Worm (Caenorhabditis elegans) whole organism, L1 larva: ENCODE data around the gene W07G4.5.

Experiments used
- C04F5.9 ChIP-seq: sonication (generic microtip); optimal IDR thresholded peaks from 2 replicates; lab custom pipeline; 2016; ENCODE audit warnings: missing genetic modification characterization, missing compliant biosample characterization
- C16A3.4 ChIP-seq: fragments of 150-350 bp; optimal IDR thresholded peaks from 2 replicates; lab custom pipeline; 2014; ENCODE audit warnings: missing biosample characterization, missing genetic modification characterization
- C34B4.2 ChIP-seq: sonication (generic microtip); optimal IDR thresholded peaks from 2 replicates; lab custom pipeline; 2017; ENCODE audit warnings: mild to moderate bottlenecking, missing genetic modification characterization, missing compliant biosample characterization
- F16B12.6 ChIP-seq: fragments of 150-350 bp; optimal IDR thresholded peaks from 2 replicates; lab custom pipeline; 2014; ENCODE audit warnings: missing biosample characterization, missing genetic modification characterization
- aha-1 ChIP-seq: fragments of 150-350 bp; optimal IDR thresholded peaks from 2 replicates; lab custom pipeline; 2014; ENCODE audit warnings: missing biosample characterization, missing genetic modification characterization
- aly-2 ChIP-seq: fragments of 150-350 bp; optimal IDR thresholded peaks from 2 replicates; lab custom pipeline; 2014; ENCODE audit warnings: missing biosample characterization, missing genetic modification characterization
- ama-1 ChIP-seq: fragments of 150-350 bp; optimal IDR thresholded peaks from 2 replicates; lab custom pipeline; 2014
- blmp-1 ChIP-seq: fragments of 150-350 bp; optimal IDR thresholded peaks from 2 replicates; lab custom pipeline; 2014; ENCODE audit warnings: missing biosample characterization, missing genetic modification characterization
- ceh-63 ChIP-seq: fragments of 200-800 bp; sonication (Bioruptor generic); optimal IDR thresholded peaks from 2 replicates; lab custom pipeline; 2018; ENCODE audit warnings: mild to moderate bottlenecking, missing genetic modification characterization, missing compliant biosample characterization
- ceh-82 ChIP-seq, 3 experiments: fragments of 150-350 bp in 1 of 3; sonication (generic microtip) in 2 of 3; optimal IDR thresholded peaks; 2 replicates each; lab custom pipeline; 2014 to 2017; ENCODE audit warnings: missing biosample characterization in 3 of 3, missing genetic modification characterization in 3 of 3
- ceh-90 ChIP-seq: sonication (generic microtip); optimal IDR thresholded peaks from 2 replicates; lab custom pipeline; 2016; ENCODE audit warnings: missing genetic modification characterization, missing compliant biosample characterization
- dsc-1 ChIP-seq: sonication (generic microtip); optimal IDR thresholded peaks from 2 replicates; lab custom pipeline; 2016; ENCODE audit warnings: mild to moderate bottlenecking, missing genetic modification characterization, missing compliant biosample characterization
- efl-1 ChIP-seq, 4 experiments: fragments of 150-350 bp; optimal IDR thresholded peaks in 3 of 4; peaks in 1 of 4; 1 replicate in 1 of 4; 2 replicates in 3 of 4; lab custom pipeline; 2014; ENCODE audit warnings: missing biosample characterization in 2 of 4, missing genetic modification characterization in 2 of 4, missing genetic modification reagents in 2 of 4
- elt-2 ChIP-seq: sonication (generic microtip); optimal IDR thresholded peaks from 2 replicates; lab custom pipeline; 2016; ENCODE audit warnings: missing genetic modification characterization, mild to moderate bottlenecking, inconsistent platforms, missing compliant biosample characterization, missing genetic modification reagents
- elt-3 ChIP-seq, 6 experiments: fragments of 150-350 bp in 1 of 6; sonication (generic microtip); optimal IDR thresholded peaks; 2 replicates each; lab custom pipeline; 2017 to 2018; ENCODE audit warnings: missing biosample characterization in 6 of 6, missing genetic modification characterization in 6 of 6, inconsistent platforms in 1 of 6
- ets-5 ChIP-seq: fragments of 200-800 bp; sonication (Bioruptor generic); IDR thresholded peaks from 2 replicates; pipeline ENCODE4 v1.3.6; 2022; ENCODE audit warnings: missing genetic modification characterization, missing compliant biosample characterization
- fkh-10 ChIP-seq: sonication (generic microtip); optimal IDR thresholded peaks from 2 replicates; lab custom pipeline; 2017; ENCODE audit warnings: missing biosample characterization, missing genetic modification reagents, missing genetic modification characterization
- fkh-4 ChIP-seq: sonication (generic microtip); optimal IDR thresholded peaks from 2 replicates; lab custom pipeline; 2016; ENCODE audit warnings: missing compliant biosample characterization, missing genetic modification characterization, borderline replicate concordance
- fkh-8 ChIP-seq: sonication (generic microtip); optimal IDR thresholded peaks from 2 replicates; lab custom pipeline; 2016; ENCODE audit warnings: mild to moderate bottlenecking, missing genetic modification characterization, missing compliant biosample characterization
- grh-1 ChIP-seq: fragments of 200-800 bp; sonication (Bioruptor generic); IDR thresholded peaks from 2 replicates; pipeline ENCODE4 v1.3.6; 2022; ENCODE audit warnings: missing genetic modification reagents, missing genetic modification characterization, missing compliant biosample characterization
- hlh-4 ChIP-seq: sonication (generic microtip); optimal IDR thresholded peaks from 2 replicates; lab custom pipeline; 2016; ENCODE audit warnings: mild to moderate bottlenecking, missing genetic modification characterization, missing compliant biosample characterization
- hpl-2 ChIP-seq: fragments of 150-350 bp; optimal IDR thresholded peaks from 2 replicates; lab custom pipeline; 2014; ENCODE audit warnings: missing biosample characterization, missing genetic modification reagents, missing genetic modification characterization
- isw-1 ChIP-seq: fragments of 200-800 bp; sonication (Bioruptor generic); IDR thresholded peaks from 2 replicates; pipeline ENCODE4 v1.3.6; 2022; ENCODE audit warnings: missing genetic modification characterization, missing compliant biosample characterization
- jun-1 ChIP-seq: fragments of 150-350 bp; optimal IDR thresholded peaks from 2 replicates; lab custom pipeline; 2014; ENCODE audit warnings: missing biosample characterization, missing genetic modification reagents, missing genetic modification characterization
- lin-15B ChIP-seq: fragments of 150-350 bp; sonication (generic microtip); optimal IDR thresholded peaks from 3 replicates; lab custom pipeline; 2014; ENCODE audit warnings: missing biosample characterization, missing genetic modification characterization
- lin-35 ChIP-seq, 2 experiments: fragments of 150-350 bp; optimal IDR thresholded peaks; 2 replicates each; lab custom pipeline; 2014; ENCODE audit warnings: missing biosample characterization in 2 of 2, missing genetic modification characterization in 2 of 2, missing genetic modification reagents in 2 of 2
- lin-39 ChIP-seq: fragments of 150-350 bp; optimal IDR thresholded peaks from 2 replicates; lab custom pipeline; 2014; ENCODE audit warnings: missing biosample characterization, missing genetic modification reagents, missing genetic modification characterization
- lir-3 ChIP-seq: sonication (generic microtip); optimal IDR thresholded peaks from 2 replicates; lab custom pipeline; 2016; ENCODE audit warnings: mild to moderate bottlenecking, missing genetic modification characterization, moderate library complexity, missing compliant biosample characterization; ENCODE audit not compliant: poor library complexity
- lsy-2 ChIP-seq, 2 experiments: fragments of 150-350 bp; optimal IDR thresholded peaks; 2 replicates each; lab custom pipeline; 2014; ENCODE audit warnings: missing biosample characterization in 2 of 2, missing genetic modification characterization in 2 of 2
- mdl-1 ChIP-seq, 2 experiments: fragments of 150-350 bp; optimal IDR thresholded peaks; 2 replicates each; lab custom pipeline; 2014 to 2017; ENCODE audit warnings: missing biosample characterization in 2 of 2, missing genetic modification characterization in 2 of 2, inconsistent platforms in 1 of 2
- mef-2 ChIP-seq: fragments of 150-350 bp; optimal IDR thresholded peaks from 2 replicates; lab custom pipeline; 2014; ENCODE audit warnings: missing biosample characterization, missing genetic modification characterization
- nhr-11 ChIP-seq: fragments of 150-350 bp; optimal IDR thresholded peaks from 2 replicates; lab custom pipeline; 2014; ENCODE audit warnings: missing biosample characterization, missing genetic modification characterization
- nhr-19 ChIP-seq: fragments of 200-800 bp; sonication (Bioruptor generic); conservative IDR thresholded peaks from 2 replicates; pipeline ENCODE4 v1.3.6; 2022; ENCODE audit warnings: missing genetic modification characterization, missing compliant biosample characterization
- nhr-28 ChIP-seq: fragments of 150-350 bp; optimal IDR thresholded peaks from 2 replicates; lab custom pipeline; 2014; ENCODE audit warnings: missing biosample characterization, missing genetic modification characterization
- nhr-47 ChIP-seq: sonication (generic microtip); optimal IDR thresholded peaks from 2 replicates; lab custom pipeline; 2016; ENCODE audit warnings: mild to moderate bottlenecking, missing genetic modification characterization, moderate library complexity, missing compliant biosample characterization
- nhr-71 ChIP-seq: sonication (generic microtip); optimal IDR thresholded peaks from 2 replicates; lab custom pipeline; 2016; ENCODE audit warnings: mild to moderate bottlenecking, missing genetic modification characterization, moderate library complexity, missing compliant biosample characterization
- nhr-76 ChIP-seq: sonication (generic microtip); optimal IDR thresholded peaks from 2 replicates; lab custom pipeline; 2017; ENCODE audit warnings: missing biosample characterization, missing genetic modification characterization
- nhr-77 ChIP-seq: fragments of 150-350 bp; optimal IDR thresholded peaks from 2 replicates; lab custom pipeline; 2014; ENCODE audit warnings: missing biosample characterization, missing genetic modification characterization
- nhr-84 ChIP-seq: sonication (generic microtip); optimal IDR thresholded peaks from 2 replicates; lab custom pipeline; 2017; ENCODE audit warnings: missing biosample characterization, missing genetic modification characterization
- nhr-85 ChIP-seq: sonication (generic microtip); peaks from one replicate; lab custom pipeline; 2016; ENCODE audit warnings: missing genetic modification characterization, inconsistent platforms, missing compliant biosample characterization
- nhr-90 ChIP-seq: sonication (generic microtip); optimal IDR thresholded peaks from 2 replicates; lab custom pipeline; 2016; ENCODE audit warnings: mild to moderate bottlenecking, missing genetic modification characterization, missing compliant biosample characterization; ENCODE audit not compliant: poor library complexity
- pag-3 ChIP-seq: sonication (generic microtip); optimal IDR thresholded peaks from 2 replicates; lab custom pipeline; 2017; ENCODE audit warnings: missing genetic modification characterization, mild to moderate bottlenecking, missing compliant biosample characterization, antibody characterized with exemption, borderline replicate concordance; ENCODE audit not compliant: insufficient read depth
- pax-3 ChIP-seq: fragments of 200-800 bp; sonication (Bioruptor generic); optimal IDR thresholded peaks from 2 replicates; lab custom pipeline; 2018; ENCODE audit warnings: mild to moderate bottlenecking, missing genetic modification characterization, moderate library complexity, missing compliant biosample characterization
- skn-1 ChIP-seq: fragments of 150-350 bp; optimal IDR thresholded peaks from 2 replicates; lab custom pipeline; 2014; ENCODE audit warnings: missing biosample characterization, missing genetic modification characterization
- snpc-4 ChIP-seq: fragments of 150-350 bp; optimal IDR thresholded peaks from 2 replicates; lab custom pipeline; 2014; ENCODE audit warnings: missing biosample characterization, missing genetic modification characterization
- sox-4 ChIP-seq: sonication (generic microtip); optimal IDR thresholded peaks from 2 replicates; lab custom pipeline; 2016; ENCODE audit warnings: missing genetic modification characterization, missing compliant biosample characterization
- sup-37 ChIP-seq: fragments of 200-800 bp; sonication (Bioruptor generic); optimal IDR thresholded peaks from 2 replicates; lab custom pipeline; 2018; ENCODE audit warnings: mild to moderate bottlenecking, missing genetic modification characterization, missing compliant biosample characterization
- tbx-2 ChIP-seq: sonication (generic microtip); optimal IDR thresholded peaks from 2 replicates; lab custom pipeline; 2016; ENCODE audit warnings: missing genetic modification characterization, missing compliant biosample characterization
- tlp-1 ChIP-seq: fragments of 150-350 bp; optimal IDR thresholded peaks from 2 replicates; lab custom pipeline; 2014; ENCODE audit warnings: missing biosample characterization, missing genetic modification characterization
- unc-130 ChIP-seq: fragments of 150-350 bp; optimal IDR thresholded peaks from 2 replicates; lab custom pipeline; 2017; ENCODE audit warnings: missing biosample characterization, missing genetic modification characterization, inconsistent platforms
- unc-30 ChIP-seq: sonication (generic microtip); optimal IDR thresholded peaks from 2 replicates; lab custom pipeline; 2017; ENCODE audit warnings: missing biosample characterization, missing genetic modification characterization
- unc-98 ChIP-seq: fragments of 200-800 bp; sonication (Bioruptor generic); IDR thresholded peaks from 2 replicates; pipeline ENCODE4 v1.3.6; 2022; ENCODE audit warnings: missing genetic modification characterization, missing compliant biosample characterization
- vab-15 ChIP-seq: sonication (generic microtip); optimal IDR thresholded peaks from 2 replicates; lab custom pipeline; 2017; ENCODE audit warnings: missing genotype, mild to moderate bottlenecking, missing genetic modification characterization, missing compliant biosample characterization
- zag-1 ChIP-seq: fragments of 150-350 bp; optimal IDR thresholded peaks from 2 replicates; lab custom pipeline; 2014; ENCODE audit warnings: missing biosample characterization, missing genetic modification characterization

Gene W07G4.5

DNA sequence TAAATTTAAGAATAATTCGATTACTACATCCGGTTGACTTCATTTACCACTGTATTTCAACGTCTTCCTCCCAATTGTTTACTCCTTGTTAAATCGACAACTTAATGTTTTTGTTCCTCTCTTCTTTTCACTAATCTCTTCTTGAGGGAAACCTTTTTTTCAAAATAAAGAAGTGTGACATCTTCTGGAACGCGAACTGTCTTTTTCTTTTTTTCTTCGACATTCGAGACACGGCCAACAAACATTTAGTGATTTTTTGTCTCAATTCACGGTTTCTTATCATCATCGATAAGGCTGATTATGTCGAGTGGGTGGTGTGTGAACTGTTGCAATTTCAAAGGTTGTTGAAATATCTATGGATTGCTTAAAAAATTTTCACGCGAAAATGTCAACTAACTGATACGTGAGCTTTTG is 37.5 kb downstream of the W07G4.5 start:
- no peak for TF ChIP-seq nhr-77 (tag; lab: Kevin White, UChicago)
- TF ChIP-seq grh-1 (GFP tag; lab: Robert Waterston, UW), result peak; percentile 29; the same call in 1 of the 2 replicates
- no peak for TF ChIP-seq pax-3
- TF ChIP-seq ceh-82 (tag; optimal IDR thresholded peaks at IDR 0.05; lab: Kevin White, UChicago), result no peak
- no peak for TF ChIP-seq ets-5 (GFP tag; lab: Robert Waterston, UW)
- TF ChIP-seq ama-1 (lab: Kevin White, UChicago), result no peak
- TF ChIP-seq unc-98, result no peak
- TF ChIP-seq isw-1 (GFP tag; lab: Robert Waterston, UW), result no peak
- TF ChIP-seq vab-15 (tag; lab: Kevin White, UChicago), result no peak
- TF ChIP-seq C34B4.2, result no peak
- no peak for TF ChIP-seq sup-37
- no peak for TF ChIP-seq dsc-1 (tag; lab: Kevin White, UChicago)
- TF ChIP-seq F16B12.6 (tag; lab: Kevin White, UChicago), result no peak
- no peak for TF ChIP-seq jun-1 (tag; lab: Kevin White, UChicago)
- TF ChIP-seq tbx-2, result peak; percentile 35
- no peak for TF ChIP-seq skn-1 (tag; lab: Kevin White, UChicago)
- no peak for TF ChIP-seq lir-3 (tag; lab: Kevin White, UChicago)
- no peak for TF ChIP-seq nhr-28
- no peak for TF ChIP-seq C04F5.9 (tag; lab: Kevin White, UChicago)
- no peak for TF ChIP-seq snpc-4 (tag; lab: Kevin White, UChicago)
- TF ChIP-seq efl-1 (optimal IDR thresholded peaks at IDR 0.05; lab: Kevin White, UChicago), result no peak
- no peak for TF ChIP-seq efl-1 (GFP tag; optimal IDR thresholded peaks at IDR 0.05 in 1 of 2; lab: Kevin White, UChicago)
- TF ChIP-seq hlh-4 (tag; lab: Kevin White, UChicago), result no peak
- TF ChIP-seq lin-15B, result no peak
- TF ChIP-seq elt-3 (tag; optimal IDR thresholded peaks at IDR 0.05; lab: Kevin White, UChicago), result peak in 2 of 6 experiments; percentile 50 to 87
- TF ChIP-seq pag-3, result no peak
- TF ChIP-seq nhr-84, result no peak
- no peak for TF ChIP-seq lin-39 (tag; lab: Kevin White, UChicago)
- peak in 1 of 2 experiments; percentile 29 for TF ChIP-seq mdl-1 (tag; optimal IDR thresholded peaks at IDR 0.05; lab: Kevin White, UChicago)
- peak; percentile 57 for TF ChIP-seq nhr-19 (GFP tag; lab: Robert Waterston, UW)
- no peak for TF ChIP-seq fkh-10 (GFP tag; lab: Kevin White, UChicago)
- TF ChIP-seq nhr-76 (tag; lab: Kevin White, UChicago), result no peak
- TF ChIP-seq aly-2 (tag; lab: Kevin White, UChicago), result no peak
- TF ChIP-seq sox-4 (tag; lab: Kevin White, UChicago), result no peak
- no peak for TF ChIP-seq C16A3.4 (tag; lab: Kevin White, UChicago)
- TF ChIP-seq nhr-85 (tag; lab: Kevin White, UChicago), result peak; percentile 87
- no peak for TF ChIP-seq hpl-2 (GFP tag; lab: Kevin White, UChicago)
- TF ChIP-seq nhr-47 (tag; lab: Kevin White, UChicago), result no peak
- no peak for TF ChIP-seq ceh-63 (GFP tag; lab: Kevin White, UChicago)
- peak; percentile 41 for TF ChIP-seq blmp-1 (tag; lab: Kevin White, UChicago)
- TF ChIP-seq mef-2 (tag; lab: Kevin White, UChicago), result no peak
- TF ChIP-seq nhr-71 (tag; lab: Kevin White, UChicago), result peak; percentile 25
- no peak for TF ChIP-seq aha-1 (tag; lab: Kevin White, UChicago)
- no peak for TF ChIP-seq fkh-8 (tag; lab: Kevin White, UChicago)
- TF ChIP-seq lsy-2 (tag; optimal IDR thresholded peaks at IDR 0.05; lab: Kevin White, UChicago), result no peak
- peak; percentile 60 for TF ChIP-seq elt-2 (tag; lab: Kevin White, UChicago)
- TF ChIP-seq tlp-1 (tag; lab: Kevin White, UChicago), result no peak
- TF ChIP-seq zag-1 (tag; lab: Kevin White, UChicago), result no peak
- no peak for TF ChIP-seq unc-130 (tag; lab: Kevin White, UChicago)
- peak in 1 of 2 experiments; percentile 69 for TF ChIP-seq lin-35 (GFP tag; optimal IDR thresholded peaks at IDR 0.05; lab: Kevin White, UChicago)
- peak; percentile 24 for TF ChIP-seq nhr-90
- no peak for TF ChIP-seq fkh-4 (tag; lab: Kevin White, UChicago)
- no peak for TF ChIP-seq unc-30 (tag; lab: Kevin White, UChicago)
- no peak for TF ChIP-seq ceh-90 (tag; lab: Kevin White, UChicago)
- no peak for TF ChIP-seq nhr-11 (tag; lab: Kevin White, UChicago)
